Worm (Caenorhabditis elegans) whole organism, young adult: Measurements from ENCODE around the gene nhr-118.

Source experiments
- B0019.2 ChIP-seq: fragments of 200-800 bp; sonication (Bioruptor generic); conservative IDR thresholded peaks from 2 replicates; pipeline ENCODE4 v1.3.6; 2022; ENCODE audit warnings: missing genetic modification reagents, missing genetic modification characterization, missing compliant biosample characterization
- D2030.7 ChIP-seq: fragments of 200-800 bp; sonication (Bioruptor generic); IDR thresholded peaks from 2 replicates; pipeline ENCODE4 v1.3.6; 2022; ENCODE audit warnings: missing genetic modification reagents, missing genetic modification characterization, missing compliant biosample characterization
- F23B12.7 ChIP-seq: sonication (generic microtip); optimal IDR thresholded peaks from 2 replicates; lab custom pipeline; 2017; ENCODE audit warnings: missing genetic modification characterization, mild to moderate bottlenecking, missing compliant biosample characterization, antibody characterized with exemption, moderate library complexity; ENCODE audit not compliant: insufficient read depth
- F33H1.4 ChIP-seq: fragments of 200-800 bp; sonication (Bioruptor generic); IDR thresholded peaks from 2 replicates; pipeline ENCODE4 v1.3.6; 2022; ENCODE audit warnings: missing genetic modification reagents, missing genetic modification characterization, missing compliant biosample characterization
- F39B2.1 ChIP-seq: fragments of 200-800 bp; sonication (Bioruptor generic); IDR thresholded peaks from 2 replicates; pipeline ENCODE4 v1.3.6; 2022; ENCODE audit warnings: missing genetic modification reagents, missing genetic modification characterization, missing compliant biosample characterization
- Y53F4B.3 ChIP-seq: fragments of 200-800 bp; sonication (Bioruptor generic); IDR thresholded peaks from 2 replicates; pipeline ENCODE4 v1.3.6; 2022; ENCODE audit warnings: missing genetic modification reagents, missing genetic modification characterization, missing compliant biosample characterization
- Y79H2A.3 ChIP-seq: fragments of 200-800 bp; sonication (Bioruptor generic); conservative IDR thresholded peaks from 2 replicates; pipeline ENCODE4 v1.3.6; 2022; ENCODE audit warnings: missing genetic modification reagents, missing genetic modification characterization, missing compliant biosample characterization
- ZK185.1 ChIP-seq: sonication (generic microtip); optimal IDR thresholded peaks from 2 replicates; lab custom pipeline; 2016; ENCODE audit warnings: mild to moderate bottlenecking, missing genetic modification characterization, missing compliant biosample characterization; ENCODE audit not compliant: poor library complexity, severe bottlenecking
- ama-1 ChIP-seq, 3 experiments: fragments of 150-350 bp in 1 of 3; sonication (generic microtip) in 2 of 3; optimal IDR thresholded peaks; 2 replicates each; lab custom pipeline; 2014 to 2018; ENCODE audit warnings: missing biosample characterization in 2 of 3, missing genetic modification characterization in 2 of 3, missing genetic modification reagents in 2 of 3
- atf-7 ChIP-seq: sonication (generic microtip); optimal IDR thresholded peaks from 2 replicates; lab custom pipeline; 2017; ENCODE audit warnings: mild to moderate bottlenecking, missing genetic modification characterization, missing compliant biosample characterization
- attf-5 ChIP-seq: fragments of 200-800 bp; sonication (Bioruptor generic); optimal IDR thresholded peaks from 2 replicates; lab custom pipeline; 2018; ENCODE audit warnings: mild to moderate bottlenecking, missing genetic modification characterization, missing compliant biosample characterization
- attf-6 ChIP-seq: fragments of 200-800 bp; sonication (Bioruptor generic); IDR thresholded peaks from 2 replicates; pipeline ENCODE4 v1.3.6; 2022; ENCODE audit warnings: missing genetic modification reagents, missing genetic modification characterization, missing compliant biosample characterization
- ceh-58 ChIP-seq: fragments of 200-800 bp; sonication (Bioruptor generic); IDR thresholded peaks from 2 replicates; pipeline ENCODE4 v1.3.6; 2022; ENCODE audit warnings: missing genetic modification characterization, missing compliant biosample characterization
- ets-4 ChIP-seq: fragments of 200-800 bp; sonication (Bioruptor generic); optimal IDR thresholded peaks from 2 replicates; lab custom pipeline; 2018; ENCODE audit warnings: mild to moderate bottlenecking, missing genetic modification characterization, missing compliant biosample characterization
- hmg-20 ChIP-seq: fragments of 200-800 bp; sonication (Bioruptor generic); IDR thresholded peaks from 2 replicates; pipeline ENCODE4 v1.3.6; 2022; ENCODE audit warnings: missing genetic modification reagents, missing genetic modification characterization, missing compliant biosample characterization
- let-607 ChIP-seq, 2 experiments: fragments of 200-800 bp in 1 of 2; sonication (Bioruptor generic) in 1 of 2; sonication (generic microtip) in 1 of 2; optimal IDR thresholded peaks; 2 replicates each; lab custom pipeline; 2016 to 2018; ENCODE audit warnings: mild to moderate bottlenecking in 2 of 2, missing compliant biosample characterization in 2 of 2, missing genetic modification characterization in 2 of 2, moderate library complexity in 2 of 2, missing genotype in 1 of 2
- lin-54 ChIP-seq: fragments of 200-800 bp; sonication (Bioruptor generic); optimal IDR thresholded peaks from 2 replicates; lab custom pipeline; 2018; ENCODE audit warnings: mild to moderate bottlenecking, missing genetic modification characterization, missing compliant biosample characterization
- lsy-27 ChIP-seq: sonication (generic microtip); optimal IDR thresholded peaks from 2 replicates; lab custom pipeline; 2017; ENCODE audit warnings: missing genetic modification characterization, mild to moderate bottlenecking, missing compliant biosample characterization, antibody characterized with exemption, missing genotype, borderline replicate concordance; ENCODE audit not compliant: insufficient read depth
- mes-4 ChIP-seq: sonication (generic microtip); optimal IDR thresholded peaks from 2 replicates; lab custom pipeline; 2016; ENCODE audit warnings: missing genotype, missing genetic modification characterization, missing compliant biosample characterization
- mxl-1 ChIP-seq: sonication (generic microtip); optimal IDR thresholded peaks from 2 replicates; lab custom pipeline; 2016; ENCODE audit warnings: missing genetic modification characterization, missing compliant biosample characterization
- nhr-80 ChIP-seq: sonication (generic microtip); optimal IDR thresholded peaks from 2 replicates; lab custom pipeline; 2016; ENCODE audit warnings: missing genetic modification characterization, missing compliant biosample characterization
- nhr-90 ChIP-seq: sonication (generic microtip); optimal IDR thresholded peaks from 2 replicates; lab custom pipeline; 2016; ENCODE audit warnings: missing genotype, mild to moderate bottlenecking, missing genetic modification characterization, missing compliant biosample characterization
- pbrm-1 ChIP-seq: fragments of 200-800 bp; sonication (Bioruptor generic); IDR thresholded peaks from 2 replicates; pipeline ENCODE4 v1.3.6; 2022; ENCODE audit warnings: missing genetic modification reagents, missing genetic modification characterization, missing compliant biosample characterization
- pha-4 ChIP-seq: fragments of 150-350 bp; sonication (generic microtip); optimal IDR thresholded peaks from 2 replicates; lab custom pipeline; 2014; ENCODE audit warnings: missing biosample characterization, missing genetic modification reagents, missing genetic modification characterization
- rec-8 ChIP-seq, 2 experiments: sonication (generic microtip); optimal IDR thresholded peaks; 2 replicates each; lab custom pipeline; 2016; ENCODE audit warnings: mild to moderate bottlenecking in 2 of 2, missing genetic modification characterization in 2 of 2, missing genetic modification reagents in 2 of 2, missing genotype in 2 of 2, missing biosample characterization in 1 of 2, missing compliant biosample characterization in 1 of 2, moderate library complexity in 1 of 2
- repo-1 ChIP-seq: sonication (generic microtip); optimal IDR thresholded peaks from 2 replicates; lab custom pipeline; 2017; ENCODE audit warnings: mild to moderate bottlenecking, missing genetic modification characterization, missing compliant biosample characterization
- rpc-1 ChIP-seq, 2 experiments: fragments of 150-350 bp in 1 of 2; sonication (generic microtip) in 1 of 2; optimal IDR thresholded peaks; 2 replicates each; lab custom pipeline; 2014 to 2018; ENCODE audit warnings: missing biosample characterization in 1 of 2, missing genetic modification characterization in 1 of 2, missing genetic modification reagents in 1 of 2, missing genotype in 1 of 2
- sptf-2 ChIP-seq: fragments of 200-800 bp; sonication (Bioruptor generic); optimal IDR thresholded peaks from 2 replicates; lab custom pipeline; 2018; ENCODE audit warnings: mild to moderate bottlenecking, missing genetic modification characterization, missing compliant biosample characterization
- xnd-1 ChIP-seq: sonication (generic microtip); optimal IDR thresholded peaks from 2 replicates; lab custom pipeline; 2016; ENCODE audit warnings: missing genotype, missing genetic modification reagents, missing genetic modification characterization, missing compliant biosample characterization
- zfh-2 ChIP-seq: fragments of 200-800 bp; sonication (Bioruptor generic); conservative IDR thresholded peaks from 2 replicates; pipeline ENCODE4 v1.3.6; 2022; ENCODE audit warnings: missing genetic modification reagents, missing genetic modification characterization, missing compliant biosample characterization
- zim-3 ChIP-seq: sonication (generic microtip); optimal IDR thresholded peaks from 2 replicates; lab custom pipeline; 2017; ENCODE audit warnings: mild to moderate bottlenecking, missing genetic modification characterization, moderate library complexity, missing compliant biosample characterization
- ztf-6 ChIP-seq: fragments of 200-800 bp; sonication (Bioruptor generic); IDR thresholded peaks from 2 replicates; pipeline ENCODE4 v1.3.6; 2022; ENCODE audit warnings: missing genetic modification reagents, missing genetic modification characterization, missing compliant biosample characterization

nhr-118 gene

ce11 chrV:4387402-4387801 is 20.2 kb upstream of the nhr-118 start, which contains the start of gene F13A2.9:
Gene F13A2.9 (minus strand): TSS chrV:4387502.
- TF ChIP-seq ZK185.1 (tag; lab: Kevin White, UChicago), result no peak
- TF ChIP-seq Y53F4B.3 (GFP tag; lab: Robert Waterston, UW), result no peak
- TF ChIP-seq lsy-27, result no peak

ce11 chrV:4387916-4388315 is 19.7 kb upstream of the nhr-118 start:
- TF ChIP-seq nhr-80 (tag; lab: Kevin White, UChicago), result no peak
- TF ChIP-seq F39B2.1 (GFP tag; lab: Robert Waterston, UW), result no peak
- no peak for TF ChIP-seq attf-5 (GFP tag; lab: Kevin White, UChicago)
- TF ChIP-seq F33H1.4 (GFP tag; lab: Robert Waterston, UW), result no peak
- TF ChIP-seq lsy-27, result no peak
- TF ChIP-seq mes-4 (tag; lab: Kevin White, UChicago), result no peak
- no peak for TF ChIP-seq Y79H2A.3 (GFP tag; lab: Robert Waterston, UW)
- no peak for TF ChIP-seq ets-4 (GFP tag; lab: Kevin White, UChicago)
- no peak for TF ChIP-seq ztf-6

ce11 chrV:4396257-4396656 is 11.4 kb upstream of the nhr-118 start, which contains the start of gene F13A2.3:
Gene F13A2.3 (minus strand): TSS chrV:4396357.
- TF ChIP-seq attf-6 (GFP tag; lab: Robert Waterston, UW), result no peak

ce11 chrV:4398127-4398526 is 9.5 kb upstream of the nhr-118 start:
- TF ChIP-seq Y53F4B.3 (GFP tag; lab: Robert Waterston, UW) (no peak), F23B12.7 (tag; lab: Kevin White, UChicago) (no peak), let-607 (tag; optimal IDR thresholded peaks at IDR 0.05; lab: Kevin White, UChicago) (no peak), hmg-20 (GFP tag; lab: Robert Waterston, UW) (no peak), rpc-1 (optimal IDR thresholded peaks at IDR 0.05; lab: Kevin White, UChicago) (no peak), rpc-1 (tag; optimal IDR thresholded peaks at IDR 0.05; lab: Kevin White, UChicago) (no peak)

ce11 chrV:4398884-4399283 is 8.7 kb upstream of the nhr-118 start:
- peak; percentile 65 for TF ChIP-seq zfh-2 (GFP tag; lab: Robert Waterston, UW)
- TF ChIP-seq attf-5 (GFP tag; lab: Kevin White, UChicago), result no peak
- no peak for TF ChIP-seq B0019.2 (GFP tag; lab: Robert Waterston, UW)
- TF ChIP-seq ZK185.1 (tag; lab: Kevin White, UChicago), result no peak
- TF ChIP-seq mxl-1, result no peak
- TF ChIP-seq lsy-27, result no peak
- no peak for TF ChIP-seq sptf-2 (GFP tag; lab: Kevin White, UChicago)
- no peak for TF ChIP-seq lin-54 (GFP tag; lab: Kevin White, UChicago)

ce11 chrV:4400118-4400517 is 7.5 kb upstream of the nhr-118 start, which contains the start of gene F13A2.4:
Gene F13A2.4 (minus strand): TSS chrV:4400218.
- no peak for TF ChIP-seq atf-7 (tag; lab: Kevin White, UChicago)
- TF ChIP-seq ceh-58 (GFP tag; lab: Robert Waterston, UW), result no peak
- no peak for TF ChIP-seq D2030.7 (GFP tag; lab: Robert Waterston, UW)
- no peak for TF ChIP-seq xnd-1 (tag; lab: Kevin White, UChicago)
- no peak for TF ChIP-seq repo-1 (tag; lab: Kevin White, UChicago)
- no peak for TF ChIP-seq nhr-90 (tag; lab: Kevin White, UChicago)
- no peak for TF ChIP-seq rec-8 (tag; optimal IDR thresholded peaks at IDR 0.05; lab: Kevin White, UChicago)
- TF ChIP-seq zim-3, result no peak
- TF ChIP-seq pbrm-1 (GFP tag; lab: Robert Waterston, UW), result no peak
- TF ChIP-seq pha-4 (tag; lab: Kevin White, UChicago), result no peak
- no peak for TF ChIP-seq ama-1 (optimal IDR thresholded peaks at IDR 0.05; lab: Kevin White, UChicago)
- TF ChIP-seq ama-1 (GFP tag; optimal IDR thresholded peaks at IDR 0.05; lab: Kevin White, UChicago), result no peak
